Worm (Caenorhabditis elegans): Measurements from ENCODE around the gene rho-1.

DNA sequence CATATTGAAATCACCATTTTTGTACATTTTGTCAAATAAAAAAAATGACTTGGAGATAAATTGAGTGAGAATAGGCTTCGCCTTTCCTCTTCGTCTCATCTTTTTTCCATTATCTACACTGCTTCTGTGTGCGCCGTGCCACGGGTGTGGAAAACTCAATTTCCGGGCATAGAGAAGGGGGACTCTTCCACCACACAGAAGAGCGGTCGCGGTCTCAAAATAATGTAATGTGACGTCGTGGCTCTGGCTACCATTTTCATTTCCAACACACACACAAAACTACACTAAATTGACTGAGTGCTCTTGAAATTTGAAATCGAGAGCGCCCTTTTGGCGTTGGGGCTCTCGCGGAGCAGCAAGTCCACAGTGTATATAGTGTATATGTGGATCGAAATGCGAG, 5.2 kb upstream of the rho-1 start:
- TF ChIP-seq ama-1 (optimal IDR thresholded peaks at IDR 0.05) (no peak), F13C5.2 (tag; optimal IDR thresholded peaks at IDR 0.05) (no peak), hmg-4 (GFP tag; optimal IDR thresholded peaks at IDR 0.05) (no peak), tbx-11 (GFP tag; IDR thresholded peaks at IDR 0.05) (no peak), hmbx-1 (tag; optimal IDR thresholded peaks at IDR 0.05) (no peak), scrt-1 (GFP tag; IDR thresholded peaks at IDR 0.05) (no peak), tbx-37 (GFP tag; conservative IDR thresholded peaks at IDR 0.05) (no peak), ceh-36 (tag; optimal IDR thresholded peaks at IDR 0.05) (no peak), aly-1 (tag; optimal IDR thresholded peaks at IDR 0.05) (no peak), tra-4 (tag; optimal IDR thresholded peaks at IDR 0.05) (no peak)
